Worm (Caenorhabditis elegans) whole organism, late embryonic: Measurements from ENCODE around the gene bus-4.

ENCODE experiments used
- elt-2 ChIP-seq: sonication (generic microtip); optimal IDR thresholded peaks from 2 replicates; lab custom pipeline; 2016; ENCODE audit warnings: missing genetic modification reagents, missing genetic modification characterization, missing compliant biosample characterization
- nhr-232 ChIP-seq: sonication (generic microtip); optimal IDR thresholded peaks from 2 replicates; lab custom pipeline; 2016; ENCODE audit warnings: missing genetic modification characterization, missing compliant biosample characterization
- pqm-1 ChIP-seq: sonication (generic microtip); optimal IDR thresholded peaks from 2 replicates; lab custom pipeline; 2016; ENCODE audit warnings: missing genetic modification characterization, missing compliant biosample characterization
- ref-2 ChIP-seq: sonication (generic microtip); optimal IDR thresholded peaks from 2 replicates; lab custom pipeline; 2016; ENCODE audit warnings: missing genetic modification characterization, missing compliant biosample characterization
- sox-4 ChIP-seq: sonication (generic microtip); optimal IDR thresholded peaks from 2 replicates; lab custom pipeline; 2017; ENCODE audit warnings: mild to moderate bottlenecking, missing genetic modification characterization, inconsistent platforms, missing compliant biosample characterization

ce11 chrIV:4655979-4656378 is 32.1 kb upstream of the bus-4 start:
- TF ChIP-seq elt-2 (tag; lab: Kevin White, UChicago) (no peak), sox-4 (no peak), ref-2 (tag; lab: Kevin White, UChicago) (no peak), pqm-1 (tag; lab: Kevin White, UChicago) (no peak), nhr-232 (no peak)
